Worm (Caenorhabditis elegans): ENCODE data around the gene sec-31.

DNA sequence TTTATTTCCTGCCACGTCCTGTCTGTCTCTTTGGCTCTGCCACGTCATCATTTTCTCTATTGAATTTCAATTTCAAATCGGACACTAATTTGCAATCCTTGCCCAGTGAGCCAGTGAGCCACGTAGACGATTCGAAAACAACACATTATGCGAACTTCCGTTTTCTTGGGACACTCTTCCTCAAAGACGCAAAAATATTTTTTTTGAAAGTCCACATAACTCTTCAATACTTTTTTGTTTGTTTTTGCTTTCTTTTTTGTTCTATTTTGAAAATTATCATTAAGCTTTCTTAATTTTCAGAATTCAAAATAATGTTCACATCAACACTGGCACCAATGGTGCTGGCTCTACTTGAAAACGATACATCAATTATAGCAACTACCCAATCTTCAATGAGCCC, 22.7 kb upstream of the sec-31 start, which contains the start of gene tag-89:
- no peak for TF ChIP-seq lin-15B (tag; optimal IDR thresholded peaks at IDR 0.05)
- no peak for TF ChIP-seq aly-2 (tag; optimal IDR thresholded peaks at IDR 0.05)
- no peak for TF ChIP-seq ama-1 (optimal IDR thresholded peaks at IDR 0.05)
- TF ChIP-seq unc-130 (GFP tag; optimal IDR thresholded peaks at IDR 0.05), result no peak
- TF ChIP-seq nhr-48 (tag; optimal IDR thresholded peaks at IDR 0.05), result no peak
